Fruit fly (Drosophila melanogaster): ENCODE results near the gene ND-24.

The ND-24 gene

DNA sequence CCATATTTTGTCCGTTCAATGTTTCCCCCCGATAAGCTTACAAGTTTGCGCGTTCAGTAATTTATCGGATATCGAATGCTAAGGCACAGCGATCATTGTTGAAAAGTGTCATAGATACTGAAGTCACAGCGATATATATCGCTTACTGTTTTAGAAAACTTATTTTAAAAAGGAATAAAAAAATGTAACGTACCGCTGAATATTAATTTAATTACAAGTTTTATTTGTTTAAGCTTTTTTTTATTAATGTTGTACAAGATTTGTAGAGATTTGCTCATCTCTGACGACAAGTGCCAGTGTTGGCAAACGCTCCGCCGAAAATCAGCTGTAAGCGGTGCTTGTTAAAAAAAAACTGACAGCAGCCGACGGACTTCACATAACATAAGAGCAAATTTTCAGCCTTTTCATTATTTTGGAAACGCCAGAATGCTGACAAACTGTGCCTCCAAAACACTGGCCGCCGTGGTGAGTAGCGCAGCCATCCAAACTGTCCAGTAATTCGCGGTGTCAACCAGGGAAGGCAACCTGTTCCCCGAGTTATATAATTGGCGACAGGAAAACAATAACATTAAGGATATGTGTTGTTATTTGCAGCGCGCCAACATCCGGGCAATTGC lies at the start of gene ND-24, which contains the start of gene corolla:
ND-24 (plus strand) TSS at position 94 of the 617 bp plus-strand sequence.
corolla (minus strand) TSS at position 52 of the 617 bp plus-strand sequence.
- TF ChIP-seq OdsH (GFP tag; optimal IDR thresholded peaks at IDR 0.05) = peak; percentile 77
- no peak for TF ChIP-seq pan (optimal IDR thresholded peaks at IDR 0.05)
- TF ChIP-seq Vsx2 (GFP tag; optimal IDR thresholded peaks at IDR 0.05; ENCODE audit: partially characterized antibody) = no peak
- TF ChIP-seq rgr (GFP tag; optimal IDR thresholded peaks at IDR 0.05) = peak; percentile 85
- TF ChIP-seq tai (GFP tag; optimal IDR thresholded peaks at IDR 0.05) = no peak
- peak; percentile 87 for TF ChIP-seq Jra (GFP tag; optimal IDR thresholded peaks at IDR 0.05)
- peak; percentile 92 for TF ChIP-seq Hnf4 (GFP tag; optimal IDR thresholded peaks at IDR 0.05)
- TF ChIP-seq usp (GFP tag; optimal IDR thresholded peaks at IDR 0.05) = no peak
- peak; percentile 74 for TF ChIP-seq dsf (GFP tag; optimal IDR thresholded peaks at IDR 0.05; ENCODE audit: borderline replicate concordance)
- TF ChIP-seq woc (GFP tag; optimal IDR thresholded peaks at IDR 0.05) = peak; percentile 89
- TF ChIP-seq CG32264 (GFP tag; optimal IDR thresholded peaks at IDR 0.05) = peak; percentile 43
- peak; percentile 28 for TF ChIP-seq CG9705 (GFP tag; optimal IDR thresholded peaks at IDR 0.05)
- TF ChIP-seq N (GFP tag; optimal IDR thresholded peaks at IDR 0.05) = no peak
- peak; percentile 81 for TF ChIP-seq ey (GFP tag; optimal IDR thresholded peaks at IDR 0.05)
- TF ChIP-seq GATAd (GFP tag; optimal IDR thresholded peaks at IDR 0.05) = peak; percentile 70
- peak; percentile 87 for TF ChIP-seq h (GFP tag; optimal IDR thresholded peaks at IDR 0.05)
- peak; percentile 64 for TF ChIP-seq HLH106 (tag; optimal IDR thresholded peaks at IDR 0.05)
- TF ChIP-seq Myc (optimal IDR thresholded peaks at IDR 0.05) = peak; percentile 43
- peak; percentile 83 for TF ChIP-seq fru (GFP tag; optimal IDR thresholded peaks at IDR 0.05)
- TF ChIP-seq br (GFP tag; optimal IDR thresholded peaks at IDR 0.05) = no peak
- TF ChIP-seq Sp1 (GFP tag; optimal IDR thresholded peaks at IDR 0.05) = peak; percentile 67
- peak; percentile 81 for TF ChIP-seq sv (GFP tag; optimal IDR thresholded peaks at IDR 0.05)
- peak in 1 of 2 experiments; percentile 86 for TF ChIP-seq foxo (GFP tag; optimal IDR thresholded peaks at IDR 0.05)
- no peak for TF ChIP-seq Hr83 (GFP tag; optimal IDR thresholded peaks at IDR 0.05; ENCODE audit: poor library complexity, severe bottlenecking)
- TF ChIP-seq Rel (GFP tag; optimal IDR thresholded peaks at IDR 0.05) = no peak
- peak; percentile 53 for TF ChIP-seq Rel (tag; optimal IDR thresholded peaks at IDR 0.05)
- TF ChIP-seq psq (GFP tag; optimal IDR thresholded peaks at IDR 0.05) = peak; percentile 72
- TF ChIP-seq Mio (GFP tag; optimal IDR thresholded peaks at IDR 0.05) = peak; percentile 33
- no peak for TF ChIP-seq Abd-B (GFP tag; optimal IDR thresholded peaks at IDR 0.05)

- TF ChIP-seq tai (GFP tag; optimal IDR thresholded peaks at IDR 0.05) (no peak), usp (GFP tag; optimal IDR thresholded peaks at IDR 0.05) (no peak), Sp1 (GFP tag; optimal IDR thresholded peaks at IDR 0.05) (no peak), CG32264 (GFP tag; optimal IDR thresholded peaks at IDR 0.05) (no peak), brk (GFP tag; optimal IDR thresholded peaks at IDR 0.05) (no peak), br (GFP tag; optimal IDR thresholded peaks at IDR 0.05) (no peak), dmrt93B (GFP tag; optimal IDR thresholded peaks at IDR 0.05) (no peak), N (GFP tag; optimal IDR thresholded peaks at IDR 0.05) (no peak), Hr78 (GFP tag; optimal IDR thresholded peaks at IDR 0.05) (no peak)
Measured at dm6 chrX:17582650-17583049, 49.2 kb upstream of the ND-24 start.

DNA sequence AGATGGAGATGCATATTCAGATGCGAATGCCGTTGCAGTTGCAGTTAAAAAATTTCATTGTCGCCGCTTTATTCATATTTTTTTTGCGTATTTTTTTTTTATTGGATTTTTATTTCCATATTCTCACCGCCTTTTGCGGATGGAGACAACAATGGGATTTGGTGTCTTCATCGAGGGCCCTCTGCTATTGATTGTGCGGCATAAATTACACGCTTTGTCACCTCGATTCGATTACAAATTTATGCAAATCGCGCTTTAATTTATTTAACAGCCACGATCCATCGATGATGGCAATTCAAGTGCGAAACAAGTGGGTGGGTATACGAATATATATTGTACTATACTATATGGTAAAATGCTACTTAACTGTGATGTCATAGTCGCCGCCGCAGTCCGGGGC lies 48.2 kb upstream of the ND-24 start:
- no peak for TF ChIP-seq psq (GFP tag; optimal IDR thresholded peaks at IDR 0.05)
- no peak for TF ChIP-seq Vsx2 (GFP tag; optimal IDR thresholded peaks at IDR 0.05; ENCODE audit: partially characterized antibody)
- TF ChIP-seq HLH106 (tag; optimal IDR thresholded peaks at IDR 0.05) = no peak
- TF ChIP-seq h (GFP tag; optimal IDR thresholded peaks at IDR 0.05) = no peak
- no peak for TF ChIP-seq GATAd (GFP tag; optimal IDR thresholded peaks at IDR 0.05)
- TF ChIP-seq Hr78 (GFP tag; optimal IDR thresholded peaks at IDR 0.05) = no peak

DNA sequence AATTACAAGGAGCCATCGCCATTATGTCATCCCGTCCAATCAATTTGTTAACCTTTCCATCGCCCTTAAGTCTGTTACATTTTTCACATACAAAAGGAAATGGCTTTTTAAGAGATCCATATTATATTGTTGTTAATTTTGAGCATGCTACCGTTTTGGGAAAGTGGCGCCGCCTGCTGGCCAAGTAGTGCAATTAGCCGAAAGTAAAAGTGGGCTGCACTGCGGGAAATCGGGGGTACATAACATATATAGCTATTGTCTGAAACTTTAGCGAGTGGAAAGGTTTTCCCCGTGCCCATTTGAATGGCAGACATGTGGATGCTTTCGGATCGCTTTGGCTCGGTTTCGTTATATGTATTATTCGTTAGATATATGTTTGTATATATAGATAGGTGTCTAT lies 46.0 kb upstream of the ND-24 start:
- TF ChIP-seq Abd-B (GFP tag; optimal IDR thresholded peaks at IDR 0.05) = no peak
- no peak for TF ChIP-seq foxo (GFP tag; optimal IDR thresholded peaks at IDR 0.05)
- no peak for TF ChIP-seq sage (GFP tag; optimal IDR thresholded peaks at IDR 0.05)
- no peak for TF ChIP-seq jim (GFP tag; optimal IDR thresholded peaks at IDR 0.05)
- no peak for TF ChIP-seq HLH106 (tag; optimal IDR thresholded peaks at IDR 0.05)
- TF ChIP-seq woc (GFP tag; optimal IDR thresholded peaks at IDR 0.05) = no peak
- no peak for TF ChIP-seq tai (GFP tag; optimal IDR thresholded peaks at IDR 0.05)
- TF ChIP-seq Sp1 (GFP tag; optimal IDR thresholded peaks at IDR 0.05) = no peak
- TF ChIP-seq ey (GFP tag; optimal IDR thresholded peaks at IDR 0.05) = no peak
- TF ChIP-seq usp (GFP tag; optimal IDR thresholded peaks at IDR 0.05) = no peak
- TF ChIP-seq dl (GFP tag; optimal IDR thresholded peaks at IDR 0.05; ENCODE audit: insufficient read depth in 1 of 2, partially characterized antibody in 2 of 2) = no peak
- no peak for TF ChIP-seq GATAd (GFP tag; optimal IDR thresholded peaks at IDR 0.05)
- TF ChIP-seq rgr (GFP tag; optimal IDR thresholded peaks at IDR 0.05) = no peak
- TF ChIP-seq CG9705 (GFP tag; optimal IDR thresholded peaks at IDR 0.05) = no peak
- no peak for TF ChIP-seq Dfd (GFP tag; optimal IDR thresholded peaks at IDR 0.05)
- TF ChIP-seq Mio (GFP tag; optimal IDR thresholded peaks at IDR 0.05) = no peak
- no peak for TF ChIP-seq dmrt93B (GFP tag; optimal IDR thresholded peaks at IDR 0.05)

All from whole organism, wandering third instar larva.